Worm (Caenorhabditis elegans): ENCODE results near the gene rrp-1.

DNA sequence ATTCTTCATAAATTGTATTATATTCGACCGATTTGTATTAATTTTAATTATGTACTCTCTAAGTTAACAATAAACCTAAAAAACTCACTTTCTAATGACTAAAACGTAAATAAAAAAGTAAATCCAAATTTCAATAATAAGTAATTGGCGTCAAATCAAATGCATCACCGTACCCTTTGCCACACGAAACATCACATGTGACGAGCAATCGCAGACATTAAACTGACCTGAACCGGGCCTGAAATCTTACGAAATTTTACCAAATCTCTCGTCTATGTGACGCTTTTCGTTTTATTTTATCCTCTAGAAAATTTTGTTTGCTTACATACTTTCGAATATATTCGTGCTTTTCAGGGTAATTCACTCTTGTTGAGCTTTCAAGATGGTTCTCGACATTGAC lies 21.3 kb upstream of the rrp-1 start, which contains the start of the genes C47E12.2 and sars-1:
- TF ChIP-seq pha-4 (tag; optimal IDR thresholded peaks at IDR 0.05) (no peak), drap-1 (GFP tag; optimal IDR thresholded peaks at IDR 0.05) (no peak), lin-13 (tag; optimal IDR thresholded peaks at IDR 0.05) (no peak)
